Fruit fly (Drosophila melanogaster): ENCODE results near the gene CG13454.

- TF ChIP-seq insv (optimal IDR thresholded peaks at IDR 0.05) (no peak), h (optimal IDR thresholded peaks at IDR 0.05) (no peak), ttk (optimal IDR thresholded peaks at IDR 0.05) (no peak)
Measured at dm6 chr3L:15538582-15539490, 22.0 kb upstream of the CG13454 start.
